Worm (Caenorhabditis elegans) whole organism, midembryonic: Measurements from ENCODE around the gene sto-3.

Source experiments
- cog-1 ChIP-seq: sonication (generic microtip); optimal IDR thresholded peaks from 2 replicates; lab custom pipeline; 2016; ENCODE audit warnings: missing genetic modification characterization, missing compliant biosample characterization
- flt-1 ChIP-seq: fragments of 200-800 bp; sonication (Bioruptor generic); IDR thresholded peaks from 2 replicates; pipeline ENCODE4 v1.3.6; 2022; ENCODE audit warnings: missing genetic modification characterization, missing compliant biosample characterization
- med-1 ChIP-seq: sonication (generic microtip); optimal IDR thresholded peaks from 2 replicates; lab custom pipeline; 2017; ENCODE audit warnings: missing genetic modification characterization, mild to moderate bottlenecking, missing compliant biosample characterization, antibody characterized with exemption, missing genetic modification reagents; ENCODE audit not compliant: insufficient read depth
- ref-1 ChIP-seq: fragments of 200-800 bp; sonication (Bioruptor generic); conservative IDR thresholded peaks from 2 replicates; pipeline ENCODE4 v1.3.6; 2022; ENCODE audit warnings: missing genetic modification reagents, missing genetic modification characterization, missing compliant biosample characterization
- tab-1 ChIP-seq: fragments of 200-800 bp; sonication (Bioruptor generic); IDR thresholded peaks from 2 replicates; pipeline ENCODE4 v1.3.6; 2022; ENCODE audit warnings: missing genetic modification characterization, missing compliant biosample characterization
- ztf-23 ChIP-seq: fragments of 200-800 bp; sonication (Bioruptor generic); IDR thresholded peaks from 2 replicates; pipeline ENCODE4 v1.3.6; 2022; ENCODE audit warnings: missing genetic modification reagents, missing genetic modification characterization, missing compliant biosample characterization
- ztf-29 ChIP-seq: fragments of 200-800 bp; sonication (Bioruptor generic); IDR thresholded peaks from 2 replicates; pipeline ENCODE4 v1.3.6; 2022; ENCODE audit warnings: missing genetic modification reagents, missing genetic modification characterization, missing compliant biosample characterization

- peak; percentile 86 for TF ChIP-seq med-1 (GFP tag; lab: Kevin White, UChicago)
- TF ChIP-seq ztf-23 (GFP tag; lab: Robert Waterston, UW) = peak; percentile 88
- TF ChIP-seq tab-1 (GFP tag; lab: Robert Waterston, UW) = peak; percentile 54; the same call in 1 of the 2 replicates
- peak; percentile 100 for TF ChIP-seq cog-1 (tag; lab: Kevin White, UChicago)
- peak; percentile 95 for TF ChIP-seq ztf-29 (GFP tag; lab: Robert Waterston, UW)
- TF ChIP-seq flt-1 = peak; percentile 95
- TF ChIP-seq ref-1 (GFP tag; lab: Robert Waterston, UW) = no peak
Measured at ce11 chrX:11605766-11606490, 16.0 kb downstream of the sto-3 start.
